Fruit fly (Drosophila melanogaster) whole organism, prepupa: ENCODE data around the gene Coprox.

Experiments used
- CG8319 ChIP-seq: fragments of 200-800 bp; sonication (Bioruptor generic); optimal IDR thresholded peaks from 3 replicates; lab custom pipeline; 2016; ENCODE audit warnings: missing biosample characterization, missing genetic modification characterization
- Sox102F ChIP-seq: fragments of 200-800 bp; sonication (Bioruptor generic); optimal IDR thresholded peaks from 2 replicates; lab custom pipeline; 2016; ENCODE audit warnings: missing biosample characterization, mild to moderate bottlenecking, missing genetic modification characterization

DNA sequence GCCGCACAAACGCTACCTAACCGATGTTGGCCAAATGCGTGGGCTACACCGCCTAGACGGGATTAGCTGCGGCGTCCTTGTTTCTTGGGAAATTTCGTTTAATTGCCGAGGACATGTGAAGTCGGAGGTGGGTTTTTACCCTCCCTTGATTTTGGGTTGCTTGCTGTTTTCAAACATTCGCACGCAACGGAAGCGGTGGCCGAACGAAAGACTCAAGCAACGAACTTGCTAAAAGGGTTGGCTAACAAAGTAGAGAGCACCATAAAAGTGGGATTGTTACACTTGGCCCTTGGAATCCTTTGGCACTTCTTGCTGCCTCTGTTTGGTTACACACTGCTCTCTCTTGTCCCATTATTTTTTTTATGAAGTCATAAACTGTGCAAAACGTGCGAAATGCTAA is 46.3 kb downstream of the Coprox start:
- TF ChIP-seq Sox102F (no peak), CG8319 (no peak)
